Fruit fly (Drosophila melanogaster): Measurements from ENCODE around the gene Rac1.

Gene Rac1

dm6 chr3L:1331542-1331941, 29.1 kb upstream of the Rac1 start, which contains the start of gene msd1 (continued):
- no peak for TF ChIP-seq mam (GFP tag; optimal IDR thresholded peaks at IDR 0.05)
- peak; percentile 76 for TF ChIP-seq pzg (GFP tag; optimal IDR thresholded peaks at IDR 0.05)
- no peak for TF ChIP-seq kni (GFP tag; optimal IDR thresholded peaks at IDR 0.05)
- TF ChIP-seq E2f2 (GFP tag; IDR thresholded peaks at IDR 0.05) = peak; percentile 97
- TF ChIP-seq Stat92E (GFP tag; optimal IDR thresholded peaks at IDR 0.05) = no peak
- TF ChIP-seq sens-2 (GFP tag; IDR thresholded peaks at IDR 0.05) = no peak
- TF ChIP-seq seq (GFP tag; IDR thresholded peaks at IDR 0.05) = no peak
- no peak for TF ChIP-seq zfh1 (GFP tag; IDR thresholded peaks at IDR 0.05)
- no peak for TF ChIP-seq CG11093 (GFP tag; IDR thresholded peaks at IDR 0.05)
- no peak for TF ChIP-seq ranshi (GFP tag; IDR thresholded peaks at IDR 0.05)
- TF ChIP-seq CG1603 (tag; optimal IDR thresholded peaks at IDR 0.05) = peak; percentile 54
- TF ChIP-seq CG17912 (GFP tag; optimal IDR thresholded peaks at IDR 0.05) = peak; percentile 17
- TF ChIP-seq CG33213 (GFP tag; optimal IDR thresholded peaks at IDR 0.05) = no peak
- TF ChIP-seq al (GFP tag; IDR thresholded peaks at IDR 0.05) = no peak
- TF ChIP-seq CG6854 (GFP tag; optimal IDR thresholded peaks at IDR 0.05) = no peak
- no peak for TF ChIP-seq dmrt99B (tag; optimal IDR thresholded peaks at IDR 0.05)
- no peak for TF ChIP-seq Dip2 (GFP tag; IDR thresholded peaks at IDR 0.05)
- no peak for TF ChIP-seq unpg (GFP tag; optimal IDR thresholded peaks at IDR 0.05)
- TF ChIP-seq Ada2b (GFP tag; IDR thresholded peaks at IDR 0.05) = no peak
- no peak for TF ChIP-seq Drgx (GFP tag; IDR thresholded peaks at IDR 0.05)
- peak; percentile 40; the same call in 1 of the 2 replicates for TF ChIP-seq Bgb (GFP tag; IDR thresholded peaks at IDR 0.05; ENCODE audit: partially characterized antibody)
- TF ChIP-seq E2f1 (GFP tag; IDR thresholded peaks at IDR 0.05) = no peak
- no peak for TF ChIP-seq Med (GFP tag)
- no peak for TF ChIP-seq crol (GFP tag; IDR thresholded peaks at IDR 0.05)
- no peak for TF ChIP-seq gt (GFP tag; IDR thresholded peaks at IDR 0.05)
- no peak for TF ChIP-seq CG5953 (GFP tag; IDR thresholded peaks at IDR 0.05)
- TF ChIP-seq klu (GFP tag; IDR thresholded peaks at IDR 0.05) = no peak
- TF ChIP-seq CG18262 (tag; optimal IDR thresholded peaks at IDR 0.05) = no peak
- no peak for TF ChIP-seq ash1 (GFP tag; optimal IDR thresholded peaks at IDR 0.05)
- peak; percentile 61 for TF ChIP-seq Myb (GFP tag; optimal IDR thresholded peaks at IDR 0.05)
- no peak for TF ChIP-seq tap (tag; optimal IDR thresholded peaks at IDR 0.05)
- no peak for TF ChIP-seq MESR4 (GFP tag; optimal IDR thresholded peaks at IDR 0.05)
- TF ChIP-seq CG7963 (GFP tag; IDR thresholded peaks at IDR 0.05; ENCODE audit: partially characterized antibody) = no peak
- TF ChIP-seq CG10431 (GFP tag; optimal IDR thresholded peaks at IDR 0.05) = no peak
- TF ChIP-seq sob (GFP tag; IDR thresholded peaks at IDR 0.05) = no peak
- TF ChIP-seq pita (GFP tag; optimal IDR thresholded peaks at IDR 0.05) = no peak
- TF ChIP-seq CG12071 (GFP tag; optimal IDR thresholded peaks at IDR 0.05) = no peak
- TF ChIP-seq pnt (GFP tag; optimal IDR thresholded peaks at IDR 0.05) = no peak
- no peak for TF ChIP-seq pfk (GFP tag; optimal IDR thresholded peaks at IDR 0.05)
- TF ChIP-seq CHES-1-like (GFP tag; optimal IDR thresholded peaks at IDR 0.05) = no peak
- TF ChIP-seq dmrt11E (tag; optimal IDR thresholded peaks at IDR 0.05) = no peak
- TF ChIP-seq CG13624 (GFP tag; optimal IDR thresholded peaks at IDR 0.05) = no peak
- no peak for TF ChIP-seq B-H2 (GFP tag; optimal IDR thresholded peaks at IDR 0.05)
- TF ChIP-seq CG13894 (tag; optimal IDR thresholded peaks at IDR 0.05) = no peak
- TF ChIP-seq Dek (tag; optimal IDR thresholded peaks at IDR 0.05) = no peak
- no peak for TF ChIP-seq fd64A (GFP tag; optimal IDR thresholded peaks at IDR 0.05)
- no peak for TF ChIP-seq CG8924 (tag; optimal IDR thresholded peaks at IDR 0.05)
- TF ChIP-seq Nf-YA (GFP tag; IDR thresholded peaks at IDR 0.05) = no peak
- TF ChIP-seq CG43689 (GFP tag; IDR thresholded peaks at IDR 0.05) = no peak
- no peak for TF ChIP-seq sug (tag; optimal IDR thresholded peaks at IDR 0.05)

All from whole organism, embryonic.